Worm (Caenorhabditis elegans): ENCODE data around the gene mps-4.

DNA sequence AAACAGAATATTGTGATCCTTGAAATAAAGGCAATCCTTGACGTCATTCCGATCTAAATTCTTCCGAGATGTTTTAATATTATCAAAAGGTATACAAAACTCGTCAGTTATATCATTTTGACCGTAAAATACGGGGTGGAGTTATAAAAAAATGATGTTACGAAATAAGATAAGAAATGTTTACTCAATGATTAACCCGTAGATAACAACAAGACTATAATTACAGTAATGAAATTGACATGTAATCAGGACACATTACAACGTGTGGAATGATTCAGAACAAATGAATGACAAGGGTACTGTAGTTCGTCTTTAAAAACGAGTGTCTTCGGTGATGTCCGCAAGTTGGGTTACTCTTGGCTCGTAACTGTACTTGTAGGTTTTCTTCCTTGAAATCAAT is 33.7 kb downstream of the mps-4 start, which contains the start of gene tsp-2:
- TF ChIP-seq unc-39 (tag; optimal IDR thresholded peaks at IDR 0.05) (no peak), elt-1 (tag; optimal IDR thresholded peaks at IDR 0.05; ENCODE audit: borderline replicate concordance, insufficient read depth) (no peak), cnd-1 (tag; optimal IDR thresholded peaks at IDR 0.05) (no peak), pha-4 (tag; optimal IDR thresholded peaks at IDR 0.05) (no peak), elt-3 (tag; optimal IDR thresholded peaks at IDR 0.05) (no peak), ztf-11 (tag; optimal IDR thresholded peaks at IDR 0.05) (no peak), hlh-1 (tag; optimal IDR thresholded peaks at IDR 0.05) (no peak), nhr-12 (tag; optimal IDR thresholded peaks at IDR 0.05) (no peak)
